Fruit fly (Drosophila melanogaster) whole organism, embryonic: ENCODE data around the gene Sqor.

Experiments
- Abd-B ChIP-seq: fragments of 200-800 bp; sonication (Bioruptor generic); optimal IDR thresholded peaks from 2 replicates; lab custom pipeline; 2018; ENCODE audit warnings: missing biosample characterization, mild to moderate bottlenecking, missing genetic modification characterization, moderate library complexity
- B-H1 ChIP-seq: fragments of 200-800 bp; sonication (Bioruptor generic); IDR thresholded peaks from 3 replicates; pipeline ENCODE4 v1.3.6; 2022; ENCODE audit warnings: missing biosample characterization, missing genetic modification characterization
- CG10462 ChIP-seq: fragments of 200-800 bp; sonication (Bioruptor generic); optimal IDR thresholded peaks from 2 replicates; lab custom pipeline; 2016; ENCODE audit warnings: missing biosample characterization, missing genetic modification characterization
- CG11504 ChIP-seq: fragments of 200-800 bp; sonication (Bioruptor generic); optimal IDR thresholded peaks from 3 replicates; lab custom pipeline; 2019; ENCODE audit warnings: missing biosample characterization, mild to moderate bottlenecking, missing genetic modification characterization, moderate library complexity
- CG12236 ChIP-seq: fragments of 200-800 bp; sonication (Bioruptor generic); optimal IDR thresholded peaks from 2 replicates; lab custom pipeline; 2016; ENCODE audit warnings: missing biosample characterization, missing genetic modification characterization
- CG13287 ChIP-seq: fragments of 200-800 bp; sonication (Bioruptor generic); IDR thresholded peaks from 2 replicates; pipeline ENCODE4 v1.3.6; 2022; ENCODE audit warnings: missing biosample characterization, missing genetic modification characterization; ENCODE audit not compliant: partially characterized antibody
- CG14965 ChIP-seq: fragments of 200-800 bp; sonication (Bioruptor generic); optimal IDR thresholded peaks from 2 replicates; lab custom pipeline; 2016; ENCODE audit warnings: missing biosample characterization, missing genetic modification characterization, borderline replicate concordance
- CG15269 ChIP-seq: fragments of 200-800 bp; sonication (Bioruptor generic); optimal IDR thresholded peaks from 2 replicates; lab custom pipeline; 2018; ENCODE audit warnings: missing biosample characterization, mild to moderate bottlenecking, missing genetic modification characterization, moderate library complexity
- CG1529 ChIP-seq: fragments of 200-800 bp; sonication (Bioruptor generic); optimal IDR thresholded peaks from 3 replicates; lab custom pipeline; 2018; ENCODE audit warnings: missing biosample characterization, missing genetic modification characterization
- CG1647 ChIP-seq: fragments of 200-800 bp; sonication (Bioruptor generic); optimal IDR thresholded peaks from 3 replicates; lab custom pipeline; 2016; ENCODE audit warnings: missing biosample characterization, missing genetic modification characterization
- CG17802 ChIP-seq: fragments of 200-800 bp; sonication (Bioruptor generic); optimal IDR thresholded peaks from 2 replicates; lab custom pipeline; 2018; ENCODE audit warnings: missing biosample characterization, mild to moderate bottlenecking, missing genetic modification characterization, moderate library complexity
- CG2129 ChIP-seq: fragments of 200-800 bp; sonication (Bioruptor generic); IDR thresholded peaks from 2 replicates; pipeline ENCODE4 v1.3.6; 2022; ENCODE audit warnings: missing biosample characterization, missing genetic modification characterization; ENCODE audit not compliant: partially characterized antibody
- CG32772 ChIP-seq: fragments of 200-800 bp; sonication (Bioruptor generic); IDR thresholded peaks from 2 replicates; pipeline ENCODE4 v1.3.6; 2022; ENCODE audit warnings: missing biosample characterization, missing genetic modification characterization
- CG6689 ChIP-seq: fragments of 200-800 bp; sonication (Bioruptor generic); IDR thresholded peaks from 2 replicates; pipeline ENCODE4 v1.3.6; 2022; ENCODE audit warnings: missing biosample characterization, missing genetic modification characterization
- CG6765 ChIP-seq: fragments of 200-800 bp; sonication (Bioruptor generic); optimal IDR thresholded peaks from 3 replicates; lab custom pipeline; 2017; ENCODE audit warnings: missing biosample characterization, mild to moderate bottlenecking, missing genetic modification characterization
- CG6813 ChIP-seq: fragments of 200-800 bp; sonication (Bioruptor generic); optimal IDR thresholded peaks from 2 replicates; lab custom pipeline; 2017; ENCODE audit warnings: missing biosample characterization, missing genetic modification characterization, mild to moderate bottlenecking, moderate library complexity, missing genetic modification reagents
- CG7271 ChIP-seq: fragments of 200-800 bp; sonication (Bioruptor generic); optimal IDR thresholded peaks from 2 replicates; lab custom pipeline; 2018; ENCODE audit warnings: missing biosample characterization, mild to moderate bottlenecking, missing genetic modification characterization, moderate library complexity
- CG8281 ChIP-seq: fragments of 200-800 bp; sonication (Bioruptor generic); optimal IDR thresholded peaks from 2 replicates; lab custom pipeline; 2018; ENCODE audit warnings: missing biosample characterization, mild to moderate bottlenecking, missing genetic modification characterization, moderate library complexity
- CG8388 ChIP-seq: fragments of 200-800 bp; sonication (Bioruptor generic); optimal IDR thresholded peaks from 2 replicates; lab custom pipeline; 2019; ENCODE audit warnings: missing biosample characterization, mild to moderate bottlenecking, missing genetic modification characterization, moderate library complexity
- CG9609 ChIP-seq: fragments of 200-800 bp; sonication (Bioruptor generic); optimal IDR thresholded peaks from 3 replicates; lab custom pipeline; 2016; ENCODE audit warnings: missing biosample characterization, missing genetic modification characterization
- D19B ChIP-seq: fragments of 200-800 bp; sonication (Bioruptor generic); optimal IDR thresholded peaks from 2 replicates; lab custom pipeline; 2017; ENCODE audit warnings: missing biosample characterization, mild to moderate bottlenecking, missing genetic modification characterization
- Dp ChIP-seq: fragments of 200-800 bp; sonication (Bioruptor generic); optimal IDR thresholded peaks from 2 replicates; lab custom pipeline; 2018; ENCODE audit warnings: missing biosample characterization, mild to moderate bottlenecking, missing genetic modification characterization, moderate library complexity
- HLH54F ChIP-seq: fragments of 200-800 bp; sonication (Bioruptor generic); optimal IDR thresholded peaks from 3 replicates; lab custom pipeline; 2016; ENCODE audit warnings: missing biosample characterization, missing genetic modification characterization
- HmgD ChIP-seq: fragments of 200-800 bp; sonication (Bioruptor generic); optimal IDR thresholded peaks from 3 replicates; lab custom pipeline; 2016; ENCODE audit warnings: missing biosample characterization, missing genetic modification characterization
- Hr39 ChIP-seq: fragments of >200 bp; optimal IDR thresholded peaks from 2 replicates; lab custom pipeline; 2017
- Lpt ChIP-seq: fragments of >200 bp; optimal IDR thresholded peaks from 2 replicates; lab custom pipeline; 2018; ENCODE audit warnings: missing biosample characterization, missing genetic modification characterization
- Nf-YC ChIP-seq: fragments of 200-800 bp; optimal IDR thresholded peaks from 3 replicates; lab custom pipeline; 2019; ENCODE audit warnings: missing biosample characterization, mild to moderate bottlenecking, missing genetic modification characterization, moderate library complexity
- Sox102F ChIP-seq: fragments of 200-800 bp; sonication (Bioruptor generic); optimal IDR thresholded peaks from 2 replicates; lab custom pipeline; 2018; ENCODE audit warnings: missing biosample characterization, mild to moderate bottlenecking, missing genetic modification characterization, moderate library complexity
- amos ChIP-seq: fragments of 200-800 bp; sonication (Bioruptor generic); IDR thresholded peaks from 2 replicates; pipeline ENCODE4 v1.3.6; 2022; ENCODE audit warnings: missing biosample characterization, missing genetic modification characterization; ENCODE audit not compliant: partially characterized antibody
- ash1 ChIP-seq: fragments of 200-800 bp; sonication (Bioruptor generic); optimal IDR thresholded peaks from 2 replicates; lab custom pipeline; 2018; ENCODE audit warnings: missing biosample characterization, mild to moderate bottlenecking, missing genetic modification characterization
- bigmax ChIP-seq: fragments of 200-800 bp; sonication (Bioruptor generic); optimal IDR thresholded peaks from 2 replicates; lab custom pipeline; 2018; ENCODE audit warnings: missing biosample characterization, mild to moderate bottlenecking, missing genetic modification characterization
- br ChIP-seq: fragments of >200 bp; optimal IDR thresholded peaks from 2 replicates; lab custom pipeline; 2017
- cato ChIP-seq: fragments of 200-800 bp; sonication (Bioruptor generic); optimal IDR thresholded peaks from 2 replicates; lab custom pipeline; 2016; ENCODE audit warnings: missing biosample characterization, missing genetic modification characterization, borderline replicate concordance
- chinmo ChIP-seq: fragments of 200-800 bp; sonication (Bioruptor generic); IDR thresholded peaks from 4 replicates; pipeline ENCODE4 v1.3.6; 2022; ENCODE audit warnings: missing biosample characterization, missing genetic modification characterization; ENCODE audit not compliant: partially characterized antibody
- chm ChIP-seq: fragments of 200-800 bp; sonication (Bioruptor generic); IDR thresholded peaks from 2 replicates; pipeline ENCODE4 v1.3.6; 2022; ENCODE audit warnings: missing biosample characterization, missing genetic modification characterization
- dm ChIP-seq: fragments of 200-800 bp; sonication (Bioruptor generic); optimal IDR thresholded peaks from 3 replicates; lab custom pipeline; 2016; ENCODE audit warnings: missing biosample characterization, missing genetic modification characterization
- ems ChIP-seq: fragments of 200-800 bp; sonication (Bioruptor generic); optimal IDR thresholded peaks from 3 replicates; lab custom pipeline; 2016; ENCODE audit warnings: missing biosample characterization, missing genetic modification characterization
- fd64A ChIP-seq: fragments of 200-800 bp; sonication (Bioruptor generic); optimal IDR thresholded peaks from 3 replicates; lab custom pipeline; 2018; ENCODE audit warnings: missing biosample characterization, mild to moderate bottlenecking, missing genetic modification characterization
- grn ChIP-seq: fragments of 200-800 bp; sonication (Bioruptor generic); optimal IDR thresholded peaks from 3 replicates; lab custom pipeline; 2017; ENCODE audit warnings: missing biosample characterization, missing genetic modification characterization
- ind ChIP-seq: fragments of 200-800 bp; sonication (Bioruptor generic); optimal IDR thresholded peaks from 3 replicates; lab custom pipeline; 2016; ENCODE audit warnings: missing biosample characterization, missing genetic modification characterization
- kni ChIP-seq: fragments of 200-800 bp; sonication (Bioruptor generic); optimal IDR thresholded peaks from 3 replicates; lab custom pipeline; 2017; ENCODE audit warnings: mild to moderate bottlenecking, missing biosample characterization, missing genetic modification reagents, missing genetic modification characterization
- lilli ChIP-seq: fragments of 200-800 bp; sonication (Bioruptor generic); optimal IDR thresholded peaks from 3 replicates; lab custom pipeline; 2016; ENCODE audit warnings: missing biosample characterization, missing genetic modification characterization
- nom ChIP-seq: fragments of 200-800 bp; sonication (Bioruptor generic); optimal IDR thresholded peaks from 2 replicates; lab custom pipeline; 2017; ENCODE audit warnings: missing biosample characterization, missing genetic modification characterization, mild to moderate bottlenecking, moderate library complexity, missing genetic modification reagents
- pros ChIP-seq: fragments of 200-800 bp; sonication (Bioruptor generic); optimal IDR thresholded peaks from 3 replicates; lab custom pipeline; 2019; ENCODE audit warnings: missing biosample characterization, mild to moderate bottlenecking, missing genetic modification characterization, moderate library complexity
- row ChIP-seq: fragments of 200-800 bp; sonication (Bioruptor generic); IDR thresholded peaks from 3 replicates; pipeline ENCODE4 v1.3.6; 2022; ENCODE audit warnings: missing biosample characterization, missing genetic modification characterization
- slou ChIP-seq: fragments of 200-800 bp; sonication (Bioruptor generic); optimal IDR thresholded peaks from 3 replicates; lab custom pipeline; 2016; ENCODE audit warnings: missing biosample characterization, missing genetic modification characterization
- slp2 ChIP-seq: fragments of 200-800 bp; sonication (Bioruptor generic); optimal IDR thresholded peaks from 2 replicates; lab custom pipeline; 2016; ENCODE audit warnings: missing biosample characterization, missing genetic modification characterization
- toy ChIP-seq: fragments of 200-800 bp; sonication (Bioruptor generic); IDR thresholded peaks from 2 replicates; pipeline ENCODE4 v1.3.6; 2022; ENCODE audit warnings: missing biosample characterization, missing genetic modification characterization
- vvl ChIP-seq: fragments of 200-800 bp; sonication (Bioruptor generic); IDR thresholded peaks from 2 replicates; pipeline ENCODE4 v1.3.6; 2022; ENCODE audit warnings: missing biosample characterization, missing genetic modification characterization
- zen ChIP-seq: fragments of 200-800 bp; sonication (Bioruptor generic); optimal IDR thresholded peaks from 3 replicates; lab custom pipeline; 2018; ENCODE audit warnings: missing biosample characterization, mild to moderate bottlenecking, missing genetic modification characterization, moderate library complexity

Sqor gene

dm6 chr3L:4259102-4259558 is 19.2 kb downstream of the Sqor start, which contains the start of the genes CG15011 and CG1309 (continued):
- TF ChIP-seq zen: peak; percentile 85
- TF ChIP-seq slp2 (GFP tag; lab: Kevin White, UChicago): peak; percentile 78
- TF ChIP-seq Abd-B (GFP tag; lab: Kevin White, UChicago): peak; percentile 89
- peak; percentile 0 for TF ChIP-seq CG6765 (GFP tag; lab: Kevin White, UChicago)
- TF ChIP-seq CG32772 (GFP tag; lab: Robert Waterston, UW): peak; percentile 81
- peak; percentile 81 for TF ChIP-seq CG1647 (GFP tag; lab: Kevin White, UChicago)
- no peak for TF ChIP-seq CG14965 (GFP tag; lab: Kevin White, UChicago)
- TF ChIP-seq CG8281 (tag; lab: Kevin White, UChicago): peak; percentile 40
- TF ChIP-seq CG8388 (GFP tag; lab: Kevin White, UChicago): peak; percentile 84
- peak; percentile 59 for TF ChIP-seq kni (GFP tag; lab: Kevin White, UChicago)
- TF ChIP-seq Sox102F: peak; percentile 81
- TF ChIP-seq Hr39: no peak
- peak; percentile 82 for TF ChIP-seq dm (GFP tag; lab: Kevin White, UChicago)
- peak; percentile 81 for TF ChIP-seq ems (GFP tag; lab: Kevin White, UChicago)
- TF ChIP-seq row (GFP tag; lab: Robert Waterston, UW): peak; percentile 98
- TF ChIP-seq nom: peak; percentile 60
- peak; percentile 84 for TF ChIP-seq slou (GFP tag; lab: Kevin White, UChicago)
- peak; percentile 12 for TF ChIP-seq Dp (GFP tag; lab: Kevin White, UChicago)
- TF ChIP-seq CG13287 (GFP tag; lab: Robert Waterston, UW): peak; percentile 64; the same call in 1 of the 2 replicates
- no peak for TF ChIP-seq Lpt (GFP tag; lab: Kevin White, UChicago)
- TF ChIP-seq grn (GFP tag; lab: Kevin White, UChicago): peak; percentile 50
- TF ChIP-seq CG9609 (GFP tag; lab: Kevin White, UChicago): peak; percentile 82
- TF ChIP-seq CG12236: peak; percentile 70
- peak; percentile 59 for TF ChIP-seq D19B
- no peak for TF ChIP-seq CG6813
- TF ChIP-seq ind (GFP tag; lab: Kevin White, UChicago): peak; percentile 90
- 0 out of 4 replicates have a peak, but pooled peaks have one; percentile 32 for TF ChIP-seq chinmo (GFP tag; lab: Robert Waterston, UW)
- TF ChIP-seq chm: 0 out of 2 replicates have a peak, but pooled peaks have one; percentile 49
- peak; percentile 23; the same call in 1 of the 3 replicates for TF ChIP-seq B-H1 (GFP tag; lab: Robert Waterston, UW)
- peak; percentile 79 for TF ChIP-seq cato (GFP tag; lab: Kevin White, UChicago)
- TF ChIP-seq toy (GFP tag; lab: Robert Waterston, UW): no peak
- peak; percentile 94 for TF ChIP-seq lilli (GFP tag; lab: Kevin White, UChicago)
- TF ChIP-seq pros (GFP tag; lab: Kevin White, UChicago): no peak
- peak; percentile 84 for TF ChIP-seq CG11504 (tag; lab: Kevin White, UChicago)
- TF ChIP-seq amos (GFP tag; lab: Robert Waterston, UW): peak; percentile 11; the same call in 1 of the 2 replicates
- no peak for TF ChIP-seq bigmax (GFP tag; lab: Kevin White, UChicago)
- peak; percentile 84 for TF ChIP-seq CG15269 (tag; lab: Kevin White, UChicago)
- no peak for TF ChIP-seq CG2129 (GFP tag; lab: Robert Waterston, UW)
- TF ChIP-seq HLH54F (GFP tag; lab: Kevin White, UChicago): peak; percentile 90
- peak; percentile 55 for TF ChIP-seq CG1529 (GFP tag; lab: Kevin White, UChicago)
- no peak for TF ChIP-seq ash1 (GFP tag; lab: Kevin White, UChicago)
- TF ChIP-seq CG10462 (GFP tag; lab: Kevin White, UChicago): peak; percentile 68
- no peak for TF ChIP-seq fd64A (GFP tag; lab: Kevin White, UChicago)
- TF ChIP-seq CG17802 (tag; lab: Kevin White, UChicago): peak; percentile 37
- no peak for TF ChIP-seq br (lab: Kevin White, UChicago)
- TF ChIP-seq HmgD: peak; percentile 72
- peak; percentile 70 for TF ChIP-seq CG6689 (GFP tag; lab: Robert Waterston, UW)
- no peak for TF ChIP-seq CG7271 (tag; lab: Kevin White, UChicago)
- TF ChIP-seq vvl (GFP tag; lab: Robert Waterston, UW): peak; percentile 84
- peak; percentile 79 for TF ChIP-seq Nf-YC
